Worm (Caenorhabditis elegans): ENCODE data around the gene R09E10.1.

DNA sequence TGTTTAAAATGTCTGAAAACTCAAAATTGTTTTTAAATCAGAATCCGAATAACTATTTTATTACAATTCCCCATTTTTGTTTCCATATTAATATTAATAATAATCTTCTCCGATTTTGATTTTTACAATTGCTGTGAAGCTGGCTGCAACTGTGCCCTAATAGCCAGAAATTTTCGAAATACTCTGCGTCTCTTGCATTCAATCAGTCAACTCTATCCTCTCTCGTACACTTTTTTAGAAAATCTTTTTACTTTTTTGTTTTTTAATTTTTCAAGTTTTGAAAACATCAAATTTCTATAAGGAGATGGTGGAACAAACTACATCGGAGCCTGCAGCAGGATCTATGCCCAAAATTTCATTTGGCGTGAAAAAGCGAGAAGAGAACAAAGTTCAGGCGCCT, 35.3 kb upstream of the R09E10.1 start, which contains the start of gene gkow-1:
- TF ChIP-seq tbx-11 (GFP tag; IDR thresholded peaks at IDR 0.05) = no peak
- TF ChIP-seq ceh-13 (GFP tag; optimal IDR thresholded peaks at IDR 0.05) = no peak
- no peak for TF ChIP-seq aly-1 (tag; optimal IDR thresholded peaks at IDR 0.05)
- TF ChIP-seq scrt-1 (GFP tag; IDR thresholded peaks at IDR 0.05) = no peak
- TF ChIP-seq pes-1 (GFP tag; IDR thresholded peaks at IDR 0.05) = no peak
